Worm (Caenorhabditis elegans): ENCODE results near the gene Y39A3CL.4.

ce11 chrIII:1814285-1814684 is 36.4 kb upstream of the Y39A3CL.4 start:
- TF ChIP-seq flh-1 (GFP tag; optimal IDR thresholded peaks at IDR 0.05) (no peak), lsy-2 (tag; optimal IDR thresholded peaks at IDR 0.05) (no peak), mep-1 (tag; optimal IDR thresholded peaks at IDR 0.05) (no peak), ceh-83 (GFP tag; optimal IDR thresholded peaks at IDR 0.05) (no peak), pha-4 (tag; optimal IDR thresholded peaks at IDR 0.05) (no peak), unc-62 (GFP tag; optimal IDR thresholded peaks at IDR 0.05) (no peak), snpc-4 (tag; optimal IDR thresholded peaks at IDR 0.05) (no peak), nhr-28 (tag; optimal IDR thresholded peaks at IDR 0.05) (no peak)

Measured in whole organism, mixed stage, embryonic.